Fruit fly (Drosophila melanogaster) whole organism, wandering third instar larva: Measurements from ENCODE around the gene Gs2.

Experiments
- Abd-B ChIP-seq: fragments of >200 bp; optimal IDR thresholded peaks from 2 replicates; lab custom pipeline; 2017; ENCODE audit warnings: missing biosample characterization, missing genetic modification characterization
- Hnf4 ChIP-seq: fragments of 200-800 bp; sonication (Bioruptor generic); optimal IDR thresholded peaks from 2 replicates; lab custom pipeline; 2016; ENCODE audit warnings: missing biosample characterization, mild to moderate bottlenecking, missing genetic modification characterization
- Myc ChIP-seq: fragments of >200 bp; optimal IDR thresholded peaks from 2 replicates; lab custom pipeline; 2017
- Sp1 ChIP-seq: fragments of 200-800 bp; sonication (Bioruptor generic); optimal IDR thresholded peaks from 3 replicates; lab custom pipeline; 2019; ENCODE audit warnings: missing biosample characterization, mild to moderate bottlenecking, missing genetic modification characterization, moderate library complexity
- Vsx2 ChIP-seq: fragments of 200-300, 225-300 bp; sonication (Bioruptor generic); optimal IDR thresholded peaks from 2 replicates; lab custom pipeline; 2018; ENCODE audit warnings: missing biosample characterization, missing genetic modification characterization; ENCODE audit not compliant: partially characterized antibody
- br ChIP-seq: fragments of 200-800 bp; sonication (Bioruptor generic); optimal IDR thresholded peaks from 2 replicates; lab custom pipeline; 2016; ENCODE audit warnings: missing biosample characterization, missing genetic modification characterization
- ey ChIP-seq: fragments of 200-800 bp; sonication (Bioruptor generic); optimal IDR thresholded peaks from 2 replicates; lab custom pipeline; 2016; ENCODE audit warnings: missing biosample characterization, missing genetic modification characterization
- foxo ChIP-seq, 2 experiments: fragments of 200-800 bp; sonication (Bioruptor generic); optimal IDR thresholded peaks; 2 replicates in 1 of 2; 3 replicates in 1 of 2; lab custom pipeline; 2016 to 2017; ENCODE audit warnings: missing biosample characterization in 2 of 2, missing genetic modification characterization in 2 of 2
- pan ChIP-seq: fragments of >200 bp; optimal IDR thresholded peaks from 2 replicates; lab custom pipeline; 2017
- psq ChIP-seq: fragments of 200-800 bp; sonication (Bioruptor generic); optimal IDR thresholded peaks from 3 replicates; lab custom pipeline; 2017; ENCODE audit warnings: missing biosample characterization, mild to moderate bottlenecking, missing genetic modification characterization, moderate library complexity
- sage ChIP-seq: fragments of 200-800 bp; sonication (Bioruptor generic); optimal IDR thresholded peaks from 2 replicates; lab custom pipeline; 2016; ENCODE audit warnings: missing biosample characterization, mild to moderate bottlenecking, missing genetic modification characterization
- usp ChIP-seq: fragments of >200 bp; optimal IDR thresholded peaks from 2 replicates; lab custom pipeline; 2017; ENCODE audit warnings: missing biosample characterization, missing genetic modification characterization

DNA sequence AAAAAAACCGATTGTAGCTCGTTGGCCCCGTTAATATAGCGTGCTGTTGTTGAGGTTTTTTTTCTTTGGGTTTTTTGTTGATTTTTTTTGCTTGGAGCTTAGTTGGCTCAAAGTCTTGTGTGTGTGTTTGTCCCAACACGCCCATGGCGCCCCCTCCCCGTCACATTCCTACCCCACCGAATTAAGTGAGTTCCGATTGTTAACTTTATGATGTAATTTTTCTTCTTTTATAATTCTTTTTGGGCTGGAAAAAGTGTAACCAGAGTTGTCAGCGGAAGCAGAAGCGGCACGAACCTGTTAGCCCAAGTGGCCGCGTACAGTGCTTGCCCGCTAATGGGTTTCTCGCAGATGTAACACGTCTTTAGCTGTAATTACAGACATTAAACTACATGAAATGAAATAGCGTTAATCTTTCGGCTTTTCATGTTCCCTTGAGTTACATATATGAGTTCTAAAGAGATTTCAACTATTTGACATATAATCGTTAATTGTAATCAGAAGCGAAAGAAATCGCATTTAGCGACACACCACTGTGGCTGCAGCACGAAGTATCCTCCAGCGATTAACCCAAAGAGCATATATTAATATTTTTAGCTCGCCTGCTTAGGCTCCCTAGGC is 29.5 kb upstream of the Gs2 start:
- TF ChIP-seq ey (no peak), Abd-B (GFP tag; lab: Kevin White, UChicago) (no peak), Vsx2 (GFP tag; lab: Kevin White, UChicago) (no peak), usp (no peak), Sp1 (GFP tag; lab: Kevin White, UChicago) (no peak), Hnf4 (no peak), pan (lab: Kevin White, UChicago) (no peak), psq (no peak), br (no peak), foxo (GFP tag; optimal IDR thresholded peaks at IDR 0.05; lab: Kevin White, UChicago) (peak in 1 of 2 experiments; percentile 10), sage (GFP tag; lab: Kevin White, UChicago) (no peak), Myc (lab: Kevin White, UChicago) (no peak)
